Fruit fly (Drosophila melanogaster) whole organism, embryonic: ENCODE data around the gene ImpE1.

Experiments
- CG32772 ChIP-seq: fragments of 200-800 bp; sonication (Bioruptor generic); IDR thresholded peaks from 2 replicates; pipeline ENCODE4 v1.3.6; 2022; ENCODE audit warnings: missing biosample characterization, missing genetic modification characterization
- CG4617 ChIP-seq: fragments of 200-800 bp; sonication (Bioruptor generic); optimal IDR thresholded peaks from 3 replicates; lab custom pipeline; 2016; ENCODE audit warnings: missing biosample characterization, missing genetic modification characterization, borderline replicate concordance
- Fer1 ChIP-seq: fragments of 200-800 bp; sonication (Bioruptor generic); optimal IDR thresholded peaks from 2 replicates; lab custom pipeline; 2017; ENCODE audit warnings: missing biosample characterization, mild to moderate bottlenecking, missing genetic modification characterization
- croc ChIP-seq: fragments of 200-800 bp; sonication (Bioruptor generic); conservative IDR thresholded peaks from 3 replicates; pipeline ENCODE4 v1.3.6; 2022; ENCODE audit warnings: missing biosample characterization, missing genetic modification characterization
- h ChIP-seq: fragments of >200 bp; optimal IDR thresholded peaks from 2 replicates; lab custom pipeline; 2017

- TF ChIP-seq CG4617 (GFP tag; lab: Kevin White, UChicago) (no peak), CG32772 (GFP tag; lab: Robert Waterston, UW) (no peak), Fer1 (GFP tag; lab: Kevin White, UChicago) (no peak), croc (GFP tag; lab: Robert Waterston, UW) (no peak), h (no peak)
These were observed 8.9 kb upstream of the ImpE1 start for dm6 chr3L:8363266-8363665.
